Fruit fly (Drosophila melanogaster): Measurements from ENCODE around the gene ome.

DNA sequence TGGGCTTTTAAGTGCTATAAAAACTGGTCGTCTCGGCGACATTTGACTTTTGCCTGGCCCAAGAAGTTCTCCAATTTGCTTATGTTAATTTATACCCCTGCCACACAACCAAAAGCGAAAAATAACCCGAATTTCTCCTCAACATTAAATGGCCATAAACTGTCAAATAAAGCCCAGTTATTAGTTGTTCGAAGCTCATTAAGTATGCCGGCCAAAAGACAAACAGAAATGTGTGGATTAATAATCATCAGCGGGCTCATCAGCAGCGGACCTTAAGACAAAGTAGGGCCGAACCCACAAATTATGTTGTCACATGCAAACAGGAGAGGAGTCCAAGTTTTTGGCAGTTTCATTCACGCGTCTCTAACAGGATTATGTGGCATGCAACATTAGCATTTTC, 17.5 kb upstream of the ome start:
- TF ChIP-seq CG18262 (tag; optimal IDR thresholded peaks at IDR 0.05) (no peak), tio (GFP tag; optimal IDR thresholded peaks at IDR 0.05) (no peak), CG7271 (tag; optimal IDR thresholded peaks at IDR 0.05) (no peak), Abd-B (GFP tag; optimal IDR thresholded peaks at IDR 0.05) (peak; percentile 4), az2 (GFP tag; optimal IDR thresholded peaks at IDR 0.05) (no peak), psq (GFP tag; optimal IDR thresholded peaks at IDR 0.05) (no peak)

Data from whole organism, embryonic.